Worm (Caenorhabditis elegans) whole organism, L2 larva: ENCODE results near the gene F20D6.1.

Source experiments
- ama-1 ChIP-seq: fragments of 150-350 bp; optimal IDR thresholded peaks from 2 replicates; lab custom pipeline; 2018; ENCODE audit warnings: inconsistent platforms
- mab-5 ChIP-seq: fragments of 150-350 bp; optimal IDR thresholded peaks from 2 replicates; lab custom pipeline; 2014; ENCODE audit warnings: missing biosample characterization, missing genetic modification characterization
- sma-9 ChIP-seq, 2 experiments: fragments of 150-350 bp in 1 of 2; sonication (generic microtip) in 1 of 2; optimal IDR thresholded peaks; 2 replicates each; lab custom pipeline; 2014 to 2016; ENCODE audit warnings: missing genetic modification characterization in 2 of 2, mild to moderate bottlenecking in 1 of 2, missing biosample characterization in 1 of 2, missing compliant biosample characterization in 1 of 2, missing genetic modification reagents in 1 of 2, moderate library complexity in 1 of 2
- snpc-4 ChIP-seq: fragments of 150-350 bp; optimal IDR thresholded peaks from 2 replicates; lab custom pipeline; 2014; ENCODE audit warnings: missing biosample characterization, missing genetic modification characterization
- zag-1 ChIP-seq: fragments of 150-350 bp; optimal IDR thresholded peaks from 2 replicates; lab custom pipeline; 2014; ENCODE audit warnings: missing biosample characterization, missing genetic modification characterization

- TF ChIP-seq mab-5 (tag; lab: Kevin White, UChicago), result no peak
- no peak for TF ChIP-seq ama-1 (lab: Kevin White, UChicago)
- no peak for TF ChIP-seq zag-1 (tag; lab: Kevin White, UChicago)
- no peak for TF ChIP-seq snpc-4 (tag; lab: Kevin White, UChicago)
- peak; percentile 44 for TF ChIP-seq sma-9 (GFP tag; optimal IDR thresholded peaks at IDR 0.05; lab: Kevin White, UChicago)
- TF ChIP-seq sma-9 (tag; optimal IDR thresholded peaks at IDR 0.05; lab: Kevin White, UChicago), result no peak
Observed at ce11 chrV:8211993-8212392, 21.5 kb downstream of the F20D6.1 start.
